Worm (Caenorhabditis elegans): Measurements from ENCODE around the gene tbc-12.

Gene tbc-12

ce11 chrX:2515224-2515623 lies 17.0 kb downstream of the tbc-12 start, which contains the start of gene syg-1:
TSS of gene syg-1 (minus strand) at chrX:2515324.
- TF ChIP-seq cog-1 (tag; optimal IDR thresholded peaks at IDR 0.05) (no peak), med-1 (GFP tag; optimal IDR thresholded peaks at IDR 0.05; ENCODE audit: insufficient read depth) (no peak), klf-2 (GFP tag; conservative IDR thresholded peaks at IDR 0.05) (no peak), T22C8.4 (GFP tag; IDR thresholded peaks at IDR 0.05) (no peak), ztf-29 (GFP tag; IDR thresholded peaks at IDR 0.05) (no peak), ref-1 (GFP tag; conservative IDR thresholded peaks at IDR 0.05) (no peak), ztf-23 (GFP tag; IDR thresholded peaks at IDR 0.05) (no peak), flt-1 (GFP tag; IDR thresholded peaks at IDR 0.05) (no peak), tab-1 (GFP tag; IDR thresholded peaks at IDR 0.05) (no peak)

DNA sequence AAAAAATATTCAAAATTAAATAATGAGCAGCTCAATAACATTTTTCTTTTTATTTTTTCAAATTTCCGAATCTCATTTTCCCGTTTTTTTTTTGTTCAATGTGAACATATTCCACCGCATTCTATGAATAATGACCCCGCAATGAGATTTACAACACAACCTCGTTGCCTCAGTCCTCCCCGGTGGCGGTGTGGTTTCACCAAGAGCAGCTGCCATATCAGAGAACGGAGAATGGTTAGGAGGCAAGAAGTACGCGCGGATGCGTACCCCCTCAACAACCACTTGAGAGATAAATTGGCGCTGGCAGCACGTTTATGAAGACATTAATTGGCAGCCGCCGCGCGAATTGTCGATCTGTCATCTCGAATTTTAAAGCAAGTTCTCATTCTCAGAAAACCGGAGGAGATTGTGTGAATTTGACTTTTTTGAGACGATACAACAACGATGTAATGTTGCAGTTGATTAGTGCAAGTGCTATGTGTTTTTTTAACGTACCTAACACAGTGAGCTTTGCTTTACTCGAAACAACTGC lies 18.5 kb downstream of the tbc-12 start:
- TF ChIP-seq ztf-23 (GFP tag; IDR thresholded peaks at IDR 0.05) (no peak), cog-1 (tag; optimal IDR thresholded peaks at IDR 0.05) (peak; percentile 22)

DNA sequence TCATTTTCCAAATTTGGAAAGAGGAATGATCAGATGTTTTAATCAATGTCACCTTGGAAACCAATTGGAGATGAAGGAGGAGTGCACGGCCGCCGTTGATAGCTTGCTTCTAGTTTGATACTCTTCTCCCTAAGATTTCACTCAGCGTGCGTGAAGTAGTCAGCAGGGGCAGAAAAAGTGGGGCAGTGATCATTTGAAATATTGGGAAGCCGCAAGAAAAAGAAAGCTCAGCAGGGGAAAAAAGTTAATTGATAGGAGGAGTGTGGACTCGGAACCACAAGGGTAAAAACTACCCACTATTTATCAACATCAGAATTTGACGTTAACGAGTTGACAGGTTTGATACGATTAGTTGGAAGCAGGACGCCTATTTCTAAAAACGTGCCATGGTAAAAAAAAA lies 23.8 kb downstream of the tbc-12 start, which contains the start of gene K02E10.7:
Gene K02E10.7, minus strand, starts transcription at position 101 of the 400 bp plus-strand sequence.
- TF ChIP-seq T22C8.4 (GFP tag; IDR thresholded peaks at IDR 0.05) (no peak), ztf-23 (GFP tag; IDR thresholded peaks at IDR 0.05) (no peak), ztf-29 (GFP tag; IDR thresholded peaks at IDR 0.05) (no peak)

- TF ChIP-seq ztf-29 (GFP tag; IDR thresholded peaks at IDR 0.05), result no peak
- no peak for TF ChIP-seq med-1 (GFP tag; optimal IDR thresholded peaks at IDR 0.05; ENCODE audit: insufficient read depth)
- no peak for TF ChIP-seq ref-1 (GFP tag; conservative IDR thresholded peaks at IDR 0.05)
- TF ChIP-seq T22C8.4 (GFP tag; IDR thresholded peaks at IDR 0.05), result no peak
- TF ChIP-seq flt-1 (GFP tag; IDR thresholded peaks at IDR 0.05), result no peak
- TF ChIP-seq klf-2 (GFP tag; conservative IDR thresholded peaks at IDR 0.05), result no peak
- TF ChIP-seq tab-1 (GFP tag; IDR thresholded peaks at IDR 0.05), result no peak
- TF ChIP-seq ztf-23 (GFP tag; IDR thresholded peaks at IDR 0.05), result no peak
- TF ChIP-seq cog-1 (tag; optimal IDR thresholded peaks at IDR 0.05), result no peak
Measured at ce11 chrX:2506738-2507137, 25.5 kb downstream of the tbc-12 start.

DNA sequence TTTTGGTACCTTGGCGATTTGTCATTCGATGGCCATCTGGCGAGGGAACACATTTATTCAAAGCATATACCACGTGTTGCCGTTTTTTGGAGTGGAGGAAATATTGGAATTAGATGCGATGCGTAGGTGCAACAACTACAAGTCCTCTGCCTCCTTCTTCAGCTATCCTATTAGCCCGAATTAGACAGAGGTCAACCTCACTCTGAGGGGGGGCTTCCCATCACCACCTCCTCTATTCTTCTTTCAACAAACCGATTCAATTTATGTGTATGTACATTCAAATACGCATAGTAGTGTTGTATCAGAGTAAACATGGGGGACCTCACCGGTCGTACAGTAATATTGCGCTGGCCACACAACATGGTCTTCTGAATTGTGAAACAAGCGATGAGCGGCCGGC lies 34.4 kb downstream of the tbc-12 start:
- TF ChIP-seq med-1 (GFP tag; optimal IDR thresholded peaks at IDR 0.05; ENCODE audit: insufficient read depth), result no peak
- 0 out of 2 replicates have a peak, but pooled peaks have one; percentile 23 for TF ChIP-seq ztf-29 (GFP tag; IDR thresholded peaks at IDR 0.05)
- no peak for TF ChIP-seq flt-1 (GFP tag; IDR thresholded peaks at IDR 0.05)
- no peak for TF ChIP-seq T22C8.4 (GFP tag; IDR thresholded peaks at IDR 0.05)
- TF ChIP-seq ztf-23 (GFP tag; IDR thresholded peaks at IDR 0.05), result no peak
- no peak for TF ChIP-seq klf-2 (GFP tag; conservative IDR thresholded peaks at IDR 0.05)
- no peak for TF ChIP-seq ref-1 (GFP tag; conservative IDR thresholded peaks at IDR 0.05)

- TF ChIP-seq tab-1 (GFP tag; IDR thresholded peaks at IDR 0.05) (0 out of 2 replicates have a peak, but pooled peaks have one; percentile 56), med-1 (GFP tag; optimal IDR thresholded peaks at IDR 0.05; ENCODE audit: insufficient read depth) (no peak)
Measured at ce11 chrX:2495865-2496314, 36.4 kb downstream of the tbc-12 start, which contains the start of gene rabr-1. TSS of gene rabr-1 (plus strand) at chrX:2496180.

ce11 chrX:2494296-2494695 lies 38.0 kb downstream of the tbc-12 start:
- TF ChIP-seq ztf-23 (GFP tag; IDR thresholded peaks at IDR 0.05) (no peak), tab-1 (GFP tag; IDR thresholded peaks at IDR 0.05) (no peak), ztf-29 (GFP tag; IDR thresholded peaks at IDR 0.05) (no peak), T22C8.4 (GFP tag; IDR thresholded peaks at IDR 0.05) (no peak), ref-1 (GFP tag; conservative IDR thresholded peaks at IDR 0.05) (no peak), klf-2 (GFP tag; conservative IDR thresholded peaks at IDR 0.05) (no peak), cog-1 (tag; optimal IDR thresholded peaks at IDR 0.05) (no peak)

ce11 chrX:2493586-2494175 lies 38.6 kb downstream of the tbc-12 start:
- TF ChIP-seq klf-2 (GFP tag; conservative IDR thresholded peaks at IDR 0.05) (no peak), ref-1 (GFP tag; conservative IDR thresholded peaks at IDR 0.05) (no peak), ztf-29 (GFP tag; IDR thresholded peaks at IDR 0.05) (no peak), ztf-23 (GFP tag; IDR thresholded peaks at IDR 0.05) (no peak), med-1 (GFP tag; optimal IDR thresholded peaks at IDR 0.05; ENCODE audit: insufficient read depth) (no peak), T22C8.4 (GFP tag; IDR thresholded peaks at IDR 0.05) (no peak), tab-1 (GFP tag; IDR thresholded peaks at IDR 0.05) (no peak), flt-1 (GFP tag; IDR thresholded peaks at IDR 0.05) (no peak), cog-1 (tag; optimal IDR thresholded peaks at IDR 0.05) (no peak)

ce11 chrX:2488526-2489098 lies 43.6 kb downstream of the tbc-12 start, which contains the start of gene hid-1:
TSS of gene hid-1 (plus strand) at chrX:2489048.
- TF ChIP-seq T22C8.4 (GFP tag; IDR thresholded peaks at IDR 0.05) (0 out of 2 replicates have a peak, but pooled peaks have one; percentile 31), ref-1 (GFP tag; conservative IDR thresholded peaks at IDR 0.05) (no peak), cog-1 (tag; optimal IDR thresholded peaks at IDR 0.05) (no peak), tab-1 (GFP tag; IDR thresholded peaks at IDR 0.05) (no peak)

- TF ChIP-seq tab-1 (GFP tag; IDR thresholded peaks at IDR 0.05) (no peak), ref-1 (GFP tag; conservative IDR thresholded peaks at IDR 0.05) (no peak), flt-1 (GFP tag; IDR thresholded peaks at IDR 0.05) (no peak), klf-2 (GFP tag; conservative IDR thresholded peaks at IDR 0.05) (no peak), cog-1 (tag; optimal IDR thresholded peaks at IDR 0.05) (no peak), T22C8.4 (GFP tag; IDR thresholded peaks at IDR 0.05) (no peak), ztf-23 (GFP tag; IDR thresholded peaks at IDR 0.05) (no peak), ztf-29 (GFP tag; IDR thresholded peaks at IDR 0.05) (no peak)
Measured at ce11 chrX:2483078-2483477, 49.2 kb downstream of the tbc-12 start, which contains the start of gene K02E10.4. TSS of gene K02E10.4 (plus strand) at chrX:2483263.

Data from whole organism, midembryonic.